Fruit fly (Drosophila melanogaster): Measurements from ENCODE around the gene Ddr.
A peak's percentile ranks its signal among the peaks of the same experiment; 100 is the strongest.

The Ddr gene

dm6 chr2L:6343084-6343873, 90.4 kb downstream of the Ddr start (continued):
- TF ChIP-seq D19B (GFP tag; optimal IDR thresholded peaks at IDR 0.05) (peak; percentile 15), tap (tag; optimal IDR thresholded peaks at IDR 0.05) (no peak), CG11093 (GFP tag; IDR thresholded peaks at IDR 0.05) (no peak), pros (GFP tag; optimal IDR thresholded peaks at IDR 0.05) (no peak), CG30020 (tag; optimal IDR thresholded peaks at IDR 0.05) (no peak), her (GFP tag; optimal IDR thresholded peaks at IDR 0.05) (peak; percentile 100), lola (GFP tag; optimal IDR thresholded peaks at IDR 0.05) (no peak), CG10543 (GFP tag; optimal IDR thresholded peaks at IDR 0.05) (peak; percentile 60), pho (GFP tag; optimal IDR thresholded peaks at IDR 0.05) (no peak), ken (GFP tag; IDR thresholded peaks at IDR 0.05) (0 out of 3 replicates have a peak, but pooled peaks have one; percentile 19), CG16813 (GFP tag; IDR thresholded peaks at IDR 0.05; ENCODE audit: partially characterized antibody) (no peak), sna (GFP tag; IDR thresholded peaks at IDR 0.05; ENCODE audit: partially characterized antibody) (no peak), CG2129 (GFP tag; IDR thresholded peaks at IDR 0.05; ENCODE audit: partially characterized antibody) (no peak), crol (GFP tag; IDR thresholded peaks at IDR 0.05) (no peak), tx (GFP tag; optimal IDR thresholded peaks at IDR 0.05) (no peak), tup (GFP tag; optimal IDR thresholded peaks at IDR 0.05) (no peak), Dek (tag; optimal IDR thresholded peaks at IDR 0.05) (peak; percentile 4), grn (GFP tag; optimal IDR thresholded peaks at IDR 0.05) (peak; percentile 90), CG17912 (GFP tag; optimal IDR thresholded peaks at IDR 0.05) (peak; percentile 65), schlank (tag; optimal IDR thresholded peaks at IDR 0.05) (no peak), CG2202 (tag; optimal IDR thresholded peaks at IDR 0.05) (no peak), sima (GFP tag; optimal IDR thresholded peaks at IDR 0.05) (no peak), Kr (GFP tag; optimal IDR thresholded peaks at IDR 0.05) (no peak), GATAe (GFP tag; conservative IDR thresholded peaks at IDR 0.05) (peak; percentile 79), vfl (GFP tag; optimal IDR thresholded peaks at IDR 0.05) (no peak), CG14050 (GFP tag; IDR thresholded peaks at IDR 0.05) (no peak), HmgD (GFP tag; optimal IDR thresholded peaks at IDR 0.05) (peak; percentile 39), CG30403 (GFP tag; optimal IDR thresholded peaks at IDR 0.05) (no peak), Hr3 (GFP tag; optimal IDR thresholded peaks at IDR 0.05) (no peak), CG17385 (GFP tag; optimal IDR thresholded peaks at IDR 0.05) (no peak), Aef1 (GFP tag; IDR thresholded peaks at IDR 0.05) (no peak), CHES-1-like (GFP tag; optimal IDR thresholded peaks at IDR 0.05) (no peak), CG6813 (GFP tag; optimal IDR thresholded peaks at IDR 0.05) (no peak), Asciz (GFP tag; optimal IDR thresholded peaks at IDR 0.05) (no peak), CG12299 (tag; optimal IDR thresholded peaks at IDR 0.05) (no peak), chn (GFP tag; optimal IDR thresholded peaks at IDR 0.05) (no peak), nmo (GFP tag; optimal IDR thresholded peaks at IDR 0.05) (peak; percentile 59), CG10274 (GFP tag; optimal IDR thresholded peaks at IDR 0.05) (peak; percentile 83), HHEX (GFP tag; optimal IDR thresholded peaks at IDR 0.05) (no peak), CrebB (tag; optimal IDR thresholded peaks at IDR 0.05) (no peak), wdn (GFP tag; IDR thresholded peaks at IDR 0.05) (no peak), chif (GFP tag; optimal IDR thresholded peaks at IDR 0.05) (no peak), insv (GFP tag; optimal IDR thresholded peaks at IDR 0.05) (no peak), CG14860 (GFP tag; IDR thresholded peaks at IDR 0.05; ENCODE audit: partially characterized antibody) (no peak), CG11695 (GFP tag; IDR thresholded peaks at IDR 0.05) (no peak), Myb (GFP tag; optimal IDR thresholded peaks at IDR 0.05) (peak; percentile 34), danr (GFP tag; IDR thresholded peaks at IDR 0.05) (no peak), CG13287 (GFP tag; IDR thresholded peaks at IDR 0.05; ENCODE audit: partially characterized antibody) (peak; percentile 11; the same call in 1 of the 2 replicates), Poxn (GFP tag; IDR thresholded peaks at IDR 0.05) (no peak)

Data from whole organism, embryonic.